Worm (Caenorhabditis elegans) whole organism, young adult: Measurements from ENCODE around the gene sri-78.

Source experiments
- B0261.1 ChIP-seq: sonication (generic microtip); optimal IDR thresholded peaks from 2 replicates; lab custom pipeline; 2016; ENCODE audit warnings: mild to moderate bottlenecking, missing genetic modification characterization, moderate library complexity, missing compliant biosample characterization
- F49E8.2 ChIP-seq: sonication (generic microtip); optimal IDR thresholded peaks from 3 replicates; lab custom pipeline; 2017; ENCODE audit warnings: missing genetic modification characterization, mild to moderate bottlenecking, missing compliant biosample characterization, antibody characterized with exemption, moderate library complexity; ENCODE audit not compliant: insufficient read depth
- ama-1 ChIP-seq, 3 experiments: fragments of 150-350 bp in 1 of 3; sonication (generic microtip) in 2 of 3; optimal IDR thresholded peaks; 2 replicates each; lab custom pipeline; 2014 to 2018; ENCODE audit warnings: missing biosample characterization in 2 of 3, missing genetic modification characterization in 2 of 3, missing genetic modification reagents in 2 of 3
- athp-1 ChIP-seq: sonication (generic microtip); optimal IDR thresholded peaks from 2 replicates; lab custom pipeline; 2017; ENCODE audit warnings: mild to moderate bottlenecking, missing genetic modification characterization, missing compliant biosample characterization
- attf-5 ChIP-seq: fragments of 200-800 bp; sonication (Bioruptor generic); optimal IDR thresholded peaks from 2 replicates; lab custom pipeline; 2018; ENCODE audit warnings: mild to moderate bottlenecking, missing genetic modification characterization, missing compliant biosample characterization
- attf-6 ChIP-seq: fragments of 200-800 bp; sonication (Bioruptor generic); IDR thresholded peaks from 2 replicates; pipeline ENCODE4 v1.3.6; 2022; ENCODE audit warnings: missing genetic modification reagents, missing genetic modification characterization, missing compliant biosample characterization
- let-526 ChIP-seq: fragments of 200-800 bp; sonication (Bioruptor generic); IDR thresholded peaks from 2 replicates; pipeline ENCODE4 v1.3.6; 2022; ENCODE audit warnings: missing genetic modification reagents, missing genetic modification characterization, missing compliant biosample characterization
- pbrm-1 ChIP-seq: fragments of 200-800 bp; sonication (Bioruptor generic); IDR thresholded peaks from 2 replicates; pipeline ENCODE4 v1.3.6; 2022; ENCODE audit warnings: missing genetic modification reagents, missing genetic modification characterization, missing compliant biosample characterization
- sea-2 ChIP-seq: fragments of 200-800 bp; sonication (Bioruptor generic); IDR thresholded peaks from 2 replicates; pipeline ENCODE4 v1.3.6; 2022; ENCODE audit warnings: missing genetic modification characterization, missing compliant biosample characterization
- snpc-4 ChIP-seq, 5 experiments: fragments of 150-350 bp in 1 of 5; sonication (generic microtip) in 4 of 5; optimal IDR thresholded peaks; 2 replicates each; lab custom pipeline; 2014 to 2018; ENCODE audit warnings: missing genetic modification characterization in 5 of 5, missing biosample characterization in 3 of 5, antibody characterized with exemption in 2 of 5, mild to moderate bottlenecking in 2 of 5, missing compliant biosample characterization in 2 of 5, missing genotype in 2 of 5, moderate library complexity in 2 of 5, missing genetic modification reagents in 1 of 5
- tlf-1 ChIP-seq: fragments of 200-800 bp; sonication (Bioruptor generic); optimal IDR thresholded peaks from 2 replicates; lab custom pipeline; 2018; ENCODE audit warnings: mild to moderate bottlenecking, missing genetic modification characterization, missing compliant biosample characterization
- unc-130 ChIP-seq: sonication (generic microtip); optimal IDR thresholded peaks from 2 replicates; lab custom pipeline; 2016; ENCODE audit warnings: missing genetic modification reagents, missing genetic modification characterization, missing compliant biosample characterization
- ztf-25 ChIP-seq: fragments of 200-800 bp; sonication (Bioruptor generic); IDR thresholded peaks from 2 replicates; pipeline ENCODE4 v1.3.6; 2022; ENCODE audit warnings: missing genetic modification reagents, missing genetic modification characterization, missing compliant biosample characterization
- ztf-3 ChIP-seq: fragments of 200-800 bp; sonication (Bioruptor generic); optimal IDR thresholded peaks from 2 replicates; lab custom pipeline; 2018; ENCODE audit warnings: mild to moderate bottlenecking, missing genetic modification characterization, missing compliant biosample characterization

- TF ChIP-seq let-526: no peak
- TF ChIP-seq F49E8.2 (tag; lab: Kevin White, UChicago): no peak
- no peak for TF ChIP-seq sea-2 (GFP tag; lab: Robert Waterston, UW)
- TF ChIP-seq B0261.1 (tag; lab: Kevin White, UChicago): no peak
- TF ChIP-seq ama-1 (optimal IDR thresholded peaks at IDR 0.05; lab: Kevin White, UChicago): no peak
- no peak for TF ChIP-seq ama-1 (GFP tag; optimal IDR thresholded peaks at IDR 0.05; lab: Kevin White, UChicago)
- no peak for TF ChIP-seq snpc-4 (GFP tag; optimal IDR thresholded peaks at IDR 0.05; lab: Kevin White, UChicago)
- no peak for TF ChIP-seq snpc-4 (tag; optimal IDR thresholded peaks at IDR 0.05; lab: Kevin White, UChicago)
- no peak for TF ChIP-seq attf-5 (GFP tag; lab: Kevin White, UChicago)
- no peak for TF ChIP-seq unc-130 (GFP tag; lab: Kevin White, UChicago)
- no peak for TF ChIP-seq ztf-25 (GFP tag; lab: Robert Waterston, UW)
- TF ChIP-seq tlf-1 (GFP tag; lab: Kevin White, UChicago): no peak
- no peak for TF ChIP-seq athp-1 (tag; lab: Kevin White, UChicago)
- no peak for TF ChIP-seq attf-6 (GFP tag; lab: Robert Waterston, UW)
- no peak for TF ChIP-seq pbrm-1 (GFP tag; lab: Robert Waterston, UW)
- no peak for TF ChIP-seq ztf-3 (GFP tag; lab: Kevin White, UChicago)
Observed at ce11 chrII:3210365-3210764, 25.4 kb downstream of the sri-78 start, which contains the start of gene ZC239.5.
